Worm (Caenorhabditis elegans) whole organism, late embryonic: Measurements from ENCODE around the gene T15B7.14.

Source experiments
- C08G9.2 ChIP-seq: sonication (generic microtip); optimal IDR thresholded peaks from 2 replicates; lab custom pipeline; 2016; ENCODE audit warnings: mild to moderate bottlenecking, missing genetic modification characterization, moderate library complexity, missing compliant biosample characterization
- C38D4.7 ChIP-seq: fragments of 200-800 bp; sonication (Bioruptor generic); optimal IDR thresholded peaks from 2 replicates; lab custom pipeline; 2018; ENCODE audit warnings: mild to moderate bottlenecking, missing genetic modification characterization, moderate library complexity, missing compliant biosample characterization
- F13H6.1 ChIP-seq: sonication (generic microtip); optimal IDR thresholded peaks from 2 replicates; lab custom pipeline; 2016; ENCODE audit warnings: missing genetic modification characterization, missing compliant biosample characterization
- T23F11.4 ChIP-seq: fragments of 200-800 bp; sonication (Bioruptor generic); optimal IDR thresholded peaks from 2 replicates; lab custom pipeline; 2018; ENCODE audit warnings: mild to moderate bottlenecking, missing genetic modification characterization, missing compliant biosample characterization
- Y22D7AL.16 ChIP-seq: sonication (generic microtip); optimal IDR thresholded peaks from 2 replicates; lab custom pipeline; 2016; ENCODE audit warnings: missing genetic modification characterization, missing compliant biosample characterization
- ama-1 ChIP-seq: fragments of 150-350 bp; optimal IDR thresholded peaks from 2 replicates; lab custom pipeline; 2014
- ceh-14 ChIP-seq: sonication (generic microtip); optimal IDR thresholded peaks from 2 replicates; lab custom pipeline; 2016; ENCODE audit warnings: missing genotype, missing genetic modification characterization, missing compliant biosample characterization
- ceh-18 ChIP-seq: sonication (generic microtip); optimal IDR thresholded peaks from 2 replicates; lab custom pipeline; 2016; ENCODE audit warnings: missing genetic modification characterization, missing compliant biosample characterization
- ceh-24 ChIP-seq: sonication (generic microtip); optimal IDR thresholded peaks from 2 replicates; lab custom pipeline; 2016; ENCODE audit warnings: mild to moderate bottlenecking, missing genetic modification characterization, missing compliant biosample characterization
- ceh-30 ChIP-seq: fragments of 150-350 bp; optimal IDR thresholded peaks from 2 replicates; lab custom pipeline; 2014; ENCODE audit warnings: missing biosample characterization, missing genetic modification characterization
- ceh-48 ChIP-seq: sonication (generic microtip); optimal IDR thresholded peaks from 2 replicates; lab custom pipeline; 2016; ENCODE audit warnings: missing genetic modification characterization, inconsistent platforms, missing compliant biosample characterization
- ceh-6 ChIP-seq: fragments of 200-800 bp; sonication (Bioruptor generic); optimal IDR thresholded peaks from 2 replicates; lab custom pipeline; 2018; ENCODE audit warnings: mild to moderate bottlenecking, missing genetic modification characterization, missing compliant biosample characterization
- elt-2 ChIP-seq: sonication (generic microtip); optimal IDR thresholded peaks from 2 replicates; lab custom pipeline; 2016; ENCODE audit warnings: missing genetic modification reagents, missing genetic modification characterization, missing compliant biosample characterization
- ets-4 ChIP-seq: sonication (generic microtip); optimal IDR thresholded peaks from 2 replicates; lab custom pipeline; 2016; ENCODE audit warnings: missing genetic modification characterization, missing compliant biosample characterization
- eyg-1 ChIP-seq: sonication (generic microtip); optimal IDR thresholded peaks from 2 replicates; lab custom pipeline; 2016; ENCODE audit warnings: missing genotype, missing genetic modification characterization, missing compliant biosample characterization
- fax-1 ChIP-seq: sonication (generic microtip); optimal IDR thresholded peaks from 2 replicates; lab custom pipeline; 2016; ENCODE audit warnings: missing genotype, missing genetic modification characterization, missing compliant biosample characterization
- fkh-6 ChIP-seq: sonication (generic microtip); optimal IDR thresholded peaks from 2 replicates; lab custom pipeline; 2016; ENCODE audit warnings: missing genetic modification characterization, missing compliant biosample characterization
- hlh-15 ChIP-seq: sonication (generic microtip); optimal IDR thresholded peaks from 2 replicates; lab custom pipeline; 2016; ENCODE audit warnings: missing genetic modification characterization, missing compliant biosample characterization
- hlh-6 ChIP-seq: sonication (generic microtip); optimal IDR thresholded peaks from 2 replicates; lab custom pipeline; 2016; ENCODE audit warnings: missing genotype, missing genetic modification characterization, missing compliant biosample characterization
- nhr-11 ChIP-seq: fragments of 150-350 bp; optimal IDR thresholded peaks from 2 replicates; lab custom pipeline; 2014; ENCODE audit warnings: missing biosample characterization, missing genetic modification characterization
- npax-4 ChIP-seq: sonication (generic microtip); optimal IDR thresholded peaks from 2 replicates; lab custom pipeline; 2016; ENCODE audit warnings: missing genetic modification characterization, missing compliant biosample characterization
- pat-9 ChIP-seq: fragments of 200-800 bp; sonication (Bioruptor generic); optimal IDR thresholded peaks from 2 replicates; lab custom pipeline; 2018; ENCODE audit warnings: mild to moderate bottlenecking, missing genetic modification characterization, moderate library complexity, missing compliant biosample characterization
- pax-1 ChIP-seq: fragments of 150-350 bp; optimal IDR thresholded peaks from 2 replicates; lab custom pipeline; 2014; ENCODE audit warnings: missing biosample characterization, missing genetic modification characterization
- pha-4 ChIP-seq: fragments of 150-350 bp; optimal IDR thresholded peaks from 2 replicates; lab custom pipeline; 2018; ENCODE audit warnings: missing biosample characterization, missing genetic modification reagents, missing genetic modification characterization
- pros-1 ChIP-seq: fragments of 150-350 bp; optimal IDR thresholded peaks from 2 replicates; lab custom pipeline; 2014; ENCODE audit warnings: missing biosample characterization, missing genetic modification reagents, missing genetic modification characterization
- ref-2 ChIP-seq: sonication (generic microtip); optimal IDR thresholded peaks from 2 replicates; lab custom pipeline; 2016; ENCODE audit warnings: missing genetic modification characterization, missing compliant biosample characterization
- sox-2 ChIP-seq: fragments of 200-800 bp; sonication (Bioruptor generic); IDR thresholded peaks from 2 replicates; pipeline ENCODE4 v1.3.6; 2022; ENCODE audit warnings: missing genetic modification reagents, missing genetic modification characterization, missing compliant biosample characterization
- sox-4 ChIP-seq: sonication (generic microtip); optimal IDR thresholded peaks from 2 replicates; lab custom pipeline; 2017; ENCODE audit warnings: mild to moderate bottlenecking, missing genetic modification characterization, inconsistent platforms, missing compliant biosample characterization
- syd-9 ChIP-seq: sonication (generic microtip); optimal IDR thresholded peaks from 2 replicates; lab custom pipeline; 2016; ENCODE audit warnings: mild to moderate bottlenecking, missing genetic modification characterization, moderate library complexity, missing compliant biosample characterization
- tbx-7 ChIP-seq: sonication (generic microtip); optimal IDR thresholded peaks from 2 replicates; lab custom pipeline; 2016; ENCODE audit warnings: missing genotype, missing genetic modification characterization, missing compliant biosample characterization
- unc-3 ChIP-seq, 2 experiments: fragments of 200-800 bp in 1 of 2; sonication (Bioruptor generic) in 1 of 2; sonication (generic microtip) in 1 of 2; conservative IDR thresholded peaks in 1 of 2; optimal IDR thresholded peaks in 1 of 2; 2 replicates each; pipeline versions ENCODE4 v1.3.6 to Lab custom; 2016 to 2022; ENCODE audit warnings: missing compliant biosample characterization in 2 of 2, missing genetic modification characterization in 2 of 2, missing genetic modification reagents in 1 of 2
- unc-55 ChIP-seq: sonication (generic microtip); optimal IDR thresholded peaks from 2 replicates; lab custom pipeline; 2017; ENCODE audit warnings: missing biosample characterization, missing genetic modification reagents, missing genetic modification characterization
- unc-86 ChIP-seq: sonication (generic microtip); optimal IDR thresholded peaks from 2 replicates; lab custom pipeline; 2016; ENCODE audit warnings: missing genetic modification characterization, missing compliant biosample characterization
- zip-5 ChIP-seq: sonication (generic microtip); optimal IDR thresholded peaks from 2 replicates; lab custom pipeline; 2016; ENCODE audit warnings: missing genetic modification characterization, missing compliant biosample characterization
- ztf-16 ChIP-seq: sonication (generic microtip); optimal IDR thresholded peaks from 2 replicates; lab custom pipeline; 2017; ENCODE audit warnings: missing genetic modification characterization, missing compliant biosample characterization

Gene T15B7.14

ce11 chrV:6830755-6831227 is 4.4 kb downstream of the T15B7.14 start, which contains the start of gene col-142:
Gene col-142 (plus strand): TSS chrV:6831177.
- no peak for TF ChIP-seq F13H6.1 (tag; lab: Kevin White, UChicago)
- TF ChIP-seq ceh-14 (tag; lab: Kevin White, UChicago), result no peak
- no peak for TF ChIP-seq C38D4.7 (GFP tag; lab: Kevin White, UChicago)
- no peak for TF ChIP-seq T23F11.4 (GFP tag; lab: Kevin White, UChicago)

ce11 chrV:6830075-6830474 is 5.1 kb downstream of the T15B7.14 start:
- TF ChIP-seq F13H6.1 (tag; lab: Kevin White, UChicago), result no peak
- TF ChIP-seq pha-4 (tag; lab: Kevin White, UChicago), result no peak
- TF ChIP-seq pat-9 (tag; lab: Kevin White, UChicago), result no peak
- TF ChIP-seq pax-1 (tag; lab: Kevin White, UChicago), result no peak
- no peak for TF ChIP-seq ama-1 (lab: Kevin White, UChicago)
- TF ChIP-seq npax-4 (tag; lab: Kevin White, UChicago), result no peak
- peak; percentile 9 for TF ChIP-seq sox-4 (tag; lab: Kevin White, UChicago)
- TF ChIP-seq tbx-7 (tag; lab: Kevin White, UChicago), result peak; percentile 24
- TF ChIP-seq nhr-11 (tag; lab: Kevin White, UChicago), result no peak
- TF ChIP-seq hlh-6 (tag; lab: Kevin White, UChicago), result peak; percentile 18
- TF ChIP-seq ztf-16 (tag; lab: Kevin White, UChicago), result no peak
- no peak for TF ChIP-seq fkh-6 (tag; lab: Kevin White, UChicago)
- TF ChIP-seq syd-9 (tag; lab: Kevin White, UChicago), result no peak
- TF ChIP-seq ets-4 (tag; lab: Kevin White, UChicago), result no peak

- TF ChIP-seq ceh-6 (GFP tag; lab: Kevin White, UChicago), result no peak
- TF ChIP-seq ref-2 (tag; lab: Kevin White, UChicago), result no peak
- no peak for TF ChIP-seq hlh-15 (tag; lab: Kevin White, UChicago)
- TF ChIP-seq unc-55 (GFP tag; lab: Kevin White, UChicago), result no peak
- TF ChIP-seq pros-1 (tag; lab: Kevin White, UChicago), result no peak
- TF ChIP-seq unc-86 (tag; lab: Kevin White, UChicago), result no peak
- no peak for TF ChIP-seq sox-2 (GFP tag; lab: Robert Waterston, UW)
- no peak for TF ChIP-seq pat-9 (tag; lab: Kevin White, UChicago)
- no peak for TF ChIP-seq ztf-16 (tag; lab: Kevin White, UChicago)
- no peak for TF ChIP-seq ceh-48 (tag; lab: Kevin White, UChicago)
- no peak for TF ChIP-seq pha-4 (tag; lab: Kevin White, UChicago)
- no peak for TF ChIP-seq Y22D7AL.16 (tag; lab: Kevin White, UChicago)
- TF ChIP-seq pax-1 (tag; lab: Kevin White, UChicago), result no peak
- no peak for TF ChIP-seq C08G9.2 (tag; lab: Kevin White, UChicago)
- no peak for TF ChIP-seq ceh-18
Observed at ce11 chrV:6829404-6829803, 5.7 kb downstream of the T15B7.14 start, which contains the start of gene col-141. Gene col-141 (plus strand): TSS chrV:6829704.

- TF ChIP-seq elt-2 (tag; lab: Kevin White, UChicago), result no peak
- no peak for TF ChIP-seq sox-2 (GFP tag; lab: Robert Waterston, UW)
- TF ChIP-seq eyg-1 (tag; lab: Kevin White, UChicago), result no peak
- TF ChIP-seq ceh-24, result no peak
- no peak for TF ChIP-seq unc-3 (GFP tag; conservative IDR thresholded peaks at IDR 0.05; lab: Robert Waterston, UW)
- no peak for TF ChIP-seq unc-3 (tag; optimal IDR thresholded peaks at IDR 0.05; lab: Kevin White, UChicago)
- TF ChIP-seq zip-5, result no peak
- TF ChIP-seq ceh-30 (tag; lab: Kevin White, UChicago), result no peak
- no peak for TF ChIP-seq fax-1 (tag; lab: Kevin White, UChicago)
Observed at ce11 chrV:6828786-6829185, 6.4 kb downstream of the T15B7.14 start, which contains the start of gene dmsr-15. Gene dmsr-15 (minus strand): TSS chrV:6828886.
